Worm (Caenorhabditis elegans) whole organism, midembryonic: ENCODE data around the gene H04M03.12.

ENCODE experiments used
- T22C8.4 ChIP-seq: fragments of 200-800 bp; sonication (Bioruptor generic); IDR thresholded peaks from 2 replicates; pipeline ENCODE4 v1.3.6; 2022; ENCODE audit warnings: missing genetic modification characterization, missing compliant biosample characterization
- cog-1 ChIP-seq: sonication (generic microtip); optimal IDR thresholded peaks from 2 replicates; lab custom pipeline; 2016; ENCODE audit warnings: missing genetic modification characterization, missing compliant biosample characterization
- flt-1 ChIP-seq: fragments of 200-800 bp; sonication (Bioruptor generic); IDR thresholded peaks from 2 replicates; pipeline ENCODE4 v1.3.6; 2022; ENCODE audit warnings: missing genetic modification characterization, missing compliant biosample characterization
- klf-2 ChIP-seq: fragments of 200-800 bp; sonication (Bioruptor generic); conservative IDR thresholded peaks from 2 replicates; pipeline ENCODE4 v1.3.6; 2022; ENCODE audit warnings: missing genetic modification reagents, missing genetic modification characterization, missing compliant biosample characterization
- med-1 ChIP-seq: sonication (generic microtip); optimal IDR thresholded peaks from 2 replicates; lab custom pipeline; 2017; ENCODE audit warnings: missing genetic modification characterization, mild to moderate bottlenecking, missing compliant biosample characterization, antibody characterized with exemption, missing genetic modification reagents; ENCODE audit not compliant: insufficient read depth
- ref-1 ChIP-seq: fragments of 200-800 bp; sonication (Bioruptor generic); conservative IDR thresholded peaks from 2 replicates; pipeline ENCODE4 v1.3.6; 2022; ENCODE audit warnings: missing genetic modification reagents, missing genetic modification characterization, missing compliant biosample characterization
- tab-1 ChIP-seq: fragments of 200-800 bp; sonication (Bioruptor generic); IDR thresholded peaks from 2 replicates; pipeline ENCODE4 v1.3.6; 2022; ENCODE audit warnings: missing genetic modification characterization, missing compliant biosample characterization
- ztf-23 ChIP-seq: fragments of 200-800 bp; sonication (Bioruptor generic); IDR thresholded peaks from 2 replicates; pipeline ENCODE4 v1.3.6; 2022; ENCODE audit warnings: missing genetic modification reagents, missing genetic modification characterization, missing compliant biosample characterization
- ztf-29 ChIP-seq: fragments of 200-800 bp; sonication (Bioruptor generic); IDR thresholded peaks from 2 replicates; pipeline ENCODE4 v1.3.6; 2022; ENCODE audit warnings: missing genetic modification reagents, missing genetic modification characterization, missing compliant biosample characterization

H04M03.12 gene

DNA sequence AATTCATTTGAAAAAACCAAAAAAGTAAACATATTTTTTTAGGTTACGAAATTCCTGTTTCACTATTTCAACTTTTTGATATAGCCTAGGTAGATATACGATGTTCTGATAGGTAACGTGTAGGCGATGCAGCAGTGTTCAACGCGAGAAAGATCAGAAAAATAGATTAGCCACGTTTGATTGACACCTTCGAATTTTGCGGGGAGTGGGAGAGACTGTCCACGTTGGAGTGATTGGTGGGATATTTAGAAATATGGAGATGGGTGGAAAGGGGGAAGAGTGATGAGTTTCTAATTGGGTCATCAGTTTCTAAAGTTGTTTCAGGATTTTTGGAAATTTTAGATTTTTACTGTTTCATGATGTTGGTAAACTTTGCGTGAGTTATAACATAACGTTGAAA, 20.0 kb upstream of the H04M03.12 start:
- TF ChIP-seq ref-1 (GFP tag; lab: Robert Waterston, UW) = no peak
- TF ChIP-seq med-1 (GFP tag; lab: Kevin White, UChicago) = no peak
- TF ChIP-seq flt-1 (GFP tag; lab: Robert Waterston, UW) = no peak
- no peak for TF ChIP-seq ztf-23 (GFP tag; lab: Robert Waterston, UW)
- TF ChIP-seq cog-1 = no peak
- no peak for TF ChIP-seq T22C8.4 (GFP tag; lab: Robert Waterston, UW)
- TF ChIP-seq klf-2 (GFP tag; lab: Robert Waterston, UW) = no peak
- no peak for TF ChIP-seq ztf-29 (GFP tag; lab: Robert Waterston, UW)
- TF ChIP-seq tab-1 (GFP tag; lab: Robert Waterston, UW) = no peak

DNA sequence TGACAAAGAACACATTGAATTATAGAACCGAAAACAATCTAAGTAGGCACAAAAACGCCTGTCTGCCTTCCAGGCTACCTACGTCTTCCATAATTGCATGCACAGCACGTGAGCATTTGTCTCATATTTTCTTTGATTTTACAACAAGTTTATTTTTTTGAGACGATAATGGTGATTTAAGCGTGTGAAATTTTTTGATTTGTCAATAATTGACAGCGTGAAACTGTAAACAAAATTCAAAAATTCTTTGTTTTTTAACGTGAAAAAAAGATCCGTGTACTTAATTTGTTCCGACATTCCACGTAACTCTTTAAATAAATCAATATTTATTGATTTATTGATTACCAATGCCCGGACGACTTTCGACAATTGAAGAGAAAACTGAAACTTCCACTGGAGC, 13.9 kb upstream of the H04M03.12 start, which contains the start of gene dhhc-13:
Gene dhhc-13 (plus strand): TSS at position 301 of the 400 bp plus-strand sequence.
- no peak for TF ChIP-seq ztf-29 (GFP tag; lab: Robert Waterston, UW)
- TF ChIP-seq tab-1 (GFP tag; lab: Robert Waterston, UW) = no peak
- TF ChIP-seq ref-1 (GFP tag; lab: Robert Waterston, UW) = no peak
- no peak for TF ChIP-seq med-1 (GFP tag; lab: Kevin White, UChicago)
- no peak for TF ChIP-seq klf-2 (GFP tag; lab: Robert Waterston, UW)
- no peak for TF ChIP-seq ztf-23 (GFP tag; lab: Robert Waterston, UW)

DNA sequence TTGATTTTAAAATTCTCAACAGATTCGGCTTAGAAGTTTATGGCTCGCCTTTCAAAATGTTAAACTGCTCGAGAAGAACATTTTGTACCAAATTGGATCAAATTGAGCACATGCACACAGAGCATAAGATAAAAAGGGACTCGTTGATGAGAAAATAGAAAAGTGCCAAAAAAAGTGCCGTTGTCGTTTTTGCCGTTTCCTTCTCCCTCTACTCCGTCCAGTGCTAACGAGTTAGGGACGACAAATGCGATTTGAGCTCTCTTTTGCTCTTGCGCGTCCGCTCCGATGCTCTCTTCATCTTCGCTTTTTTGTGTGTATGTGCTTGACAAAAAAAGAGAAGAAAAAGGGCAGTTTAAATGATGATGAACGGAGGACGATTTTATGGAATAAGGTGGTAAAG, 12.0 kb upstream of the H04M03.12 start:
- TF ChIP-seq T22C8.4 (GFP tag; lab: Robert Waterston, UW) (no peak), klf-2 (GFP tag; lab: Robert Waterston, UW) (no peak), ref-1 (GFP tag; lab: Robert Waterston, UW) (no peak)

DNA sequence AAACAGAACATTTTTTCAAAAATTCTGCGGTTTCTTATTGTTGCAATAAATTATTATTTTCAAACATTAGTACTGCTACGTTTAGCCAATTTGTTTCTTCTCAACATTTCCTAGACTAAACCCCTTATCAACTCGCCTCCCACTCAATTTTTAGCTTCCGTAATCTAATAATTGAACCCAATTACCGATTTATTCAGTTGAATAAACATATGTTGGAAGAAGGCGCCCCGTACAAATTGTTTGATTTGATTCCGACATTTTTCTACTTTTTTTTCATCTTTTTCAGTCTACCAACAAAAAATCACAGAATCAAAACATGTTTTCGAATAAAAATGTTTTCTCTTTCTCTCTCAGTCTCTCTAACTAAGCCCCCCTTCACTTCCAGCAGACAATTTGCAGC, 425 bp downstream of the H04M03.12 start:
- TF ChIP-seq klf-2 (GFP tag; lab: Robert Waterston, UW) = no peak
- no peak for TF ChIP-seq cog-1
- TF ChIP-seq T22C8.4 (GFP tag; lab: Robert Waterston, UW) = no peak
- TF ChIP-seq ztf-23 (GFP tag; lab: Robert Waterston, UW) = no peak
- no peak for TF ChIP-seq ztf-29 (GFP tag; lab: Robert Waterston, UW)
- no peak for TF ChIP-seq med-1 (GFP tag; lab: Kevin White, UChicago)

DNA sequence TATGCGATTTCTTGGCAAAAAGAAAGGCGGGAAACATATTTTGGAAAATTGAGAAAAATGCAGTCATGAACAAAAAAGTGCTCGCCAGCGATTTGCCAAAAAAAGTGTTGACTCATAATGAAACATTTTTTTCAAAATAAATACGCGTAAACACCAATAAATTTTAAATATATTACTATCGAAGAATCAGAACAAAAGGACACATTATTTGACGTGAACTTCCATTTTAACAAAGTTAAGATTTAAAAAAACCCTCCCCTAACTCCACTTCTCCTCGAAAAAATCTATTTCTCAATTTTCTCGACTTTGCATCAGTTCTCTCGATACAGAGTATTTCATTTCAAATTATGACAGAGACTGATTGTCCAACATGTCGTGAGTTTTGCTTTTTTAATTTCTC, 6.8 kb downstream of the H04M03.12 start, which contains the start of gene pck-3:
Gene pck-3 (plus strand): TSS at position 301 of the 400 bp plus-strand sequence.
- TF ChIP-seq ref-1 (GFP tag; lab: Robert Waterston, UW) = no peak
- TF ChIP-seq med-1 (GFP tag; lab: Kevin White, UChicago) = no peak
- TF ChIP-seq ztf-29 (GFP tag; lab: Robert Waterston, UW) = no peak
- TF ChIP-seq ztf-23 (GFP tag; lab: Robert Waterston, UW) = no peak
- no peak for TF ChIP-seq klf-2 (GFP tag; lab: Robert Waterston, UW)
- no peak for TF ChIP-seq cog-1
- no peak for TF ChIP-seq T22C8.4 (GFP tag; lab: Robert Waterston, UW)
- TF ChIP-seq flt-1 (GFP tag; lab: Robert Waterston, UW) = no peak
- TF ChIP-seq tab-1 (GFP tag; lab: Robert Waterston, UW) = no peak

DNA sequence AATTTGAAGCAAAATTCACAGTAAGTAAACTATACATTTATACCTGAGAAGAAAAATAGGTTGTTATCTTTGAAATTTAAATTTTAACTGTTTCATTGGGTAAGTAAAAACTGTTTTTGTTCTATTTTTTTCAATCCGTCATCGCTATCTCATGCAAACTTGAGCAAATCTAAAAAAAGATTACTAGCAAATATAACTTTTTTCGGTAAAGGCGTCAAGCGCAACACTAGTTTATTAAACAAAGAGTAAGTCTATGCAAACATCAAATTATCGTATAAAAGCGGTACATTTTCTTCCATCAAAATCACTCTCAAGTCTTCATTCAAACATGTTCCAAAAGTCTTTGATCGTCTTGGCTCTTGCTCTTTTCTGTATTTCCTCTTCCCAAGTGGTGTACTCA, 8.0 kb downstream of the H04M03.12 start, which contains the start of gene nspb-6:
Gene nspb-6 (plus strand): TSS at position 301 of the 400 bp plus-strand sequence.
- TF ChIP-seq klf-2 (GFP tag; lab: Robert Waterston, UW) = no peak
- TF ChIP-seq flt-1 (GFP tag; lab: Robert Waterston, UW) = no peak
- TF ChIP-seq tab-1 (GFP tag; lab: Robert Waterston, UW) = no peak
- TF ChIP-seq ref-1 (GFP tag; lab: Robert Waterston, UW) = no peak
- TF ChIP-seq med-1 (GFP tag; lab: Kevin White, UChicago) = no peak
- TF ChIP-seq T22C8.4 (GFP tag; lab: Robert Waterston, UW) = no peak
- no peak for TF ChIP-seq ztf-23 (GFP tag; lab: Robert Waterston, UW)
- no peak for TF ChIP-seq cog-1
- no peak for TF ChIP-seq ztf-29 (GFP tag; lab: Robert Waterston, UW)

- TF ChIP-seq ztf-23 (GFP tag; lab: Robert Waterston, UW) (no peak), klf-2 (GFP tag; lab: Robert Waterston, UW) (no peak), med-1 (GFP tag; lab: Kevin White, UChicago) (no peak), flt-1 (GFP tag; lab: Robert Waterston, UW) (no peak), T22C8.4 (GFP tag; lab: Robert Waterston, UW) (no peak), tab-1 (GFP tag; lab: Robert Waterston, UW) (no peak), ref-1 (GFP tag; lab: Robert Waterston, UW) (no peak), ztf-29 (GFP tag; lab: Robert Waterston, UW) (no peak), cog-1 (no peak)
Observed at ce11 chrIV:5891265-5891664, 11.9 kb downstream of the H04M03.12 start, which contains the start of gene H04M03.3. Gene H04M03.3 (plus strand): TSS chrIV:5891565.

DNA sequence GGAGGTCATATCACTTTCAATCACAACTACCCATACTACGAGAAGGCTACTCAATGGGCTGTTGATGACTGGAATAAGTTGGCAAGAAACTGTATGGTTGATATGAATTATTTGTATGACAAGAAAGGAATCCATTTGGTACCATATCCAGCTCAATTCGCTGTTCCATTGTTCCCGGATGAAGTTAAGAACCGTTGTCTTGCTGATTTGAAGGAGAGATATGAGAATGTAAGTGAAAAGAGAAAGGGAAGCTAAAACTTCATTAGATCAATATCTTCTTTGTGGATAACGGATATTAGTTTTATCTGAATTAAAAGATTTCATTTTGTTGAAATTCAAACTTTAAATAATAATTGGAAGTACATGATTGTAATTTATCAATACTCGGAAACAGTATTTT, 16.6 kb downstream of the H04M03.12 start:
- TF ChIP-seq tab-1 (GFP tag; lab: Robert Waterston, UW) = no peak
- no peak for TF ChIP-seq med-1 (GFP tag; lab: Kevin White, UChicago)
- TF ChIP-seq cog-1 = no peak
- TF ChIP-seq flt-1 (GFP tag; lab: Robert Waterston, UW) = no peak
- no peak for TF ChIP-seq ztf-23 (GFP tag; lab: Robert Waterston, UW)
- TF ChIP-seq ref-1 (GFP tag; lab: Robert Waterston, UW) = no peak
- TF ChIP-seq klf-2 (GFP tag; lab: Robert Waterston, UW) = no peak
- TF ChIP-seq ztf-29 (GFP tag; lab: Robert Waterston, UW) = no peak
- TF ChIP-seq T22C8.4 (GFP tag; lab: Robert Waterston, UW) = no peak

DNA sequence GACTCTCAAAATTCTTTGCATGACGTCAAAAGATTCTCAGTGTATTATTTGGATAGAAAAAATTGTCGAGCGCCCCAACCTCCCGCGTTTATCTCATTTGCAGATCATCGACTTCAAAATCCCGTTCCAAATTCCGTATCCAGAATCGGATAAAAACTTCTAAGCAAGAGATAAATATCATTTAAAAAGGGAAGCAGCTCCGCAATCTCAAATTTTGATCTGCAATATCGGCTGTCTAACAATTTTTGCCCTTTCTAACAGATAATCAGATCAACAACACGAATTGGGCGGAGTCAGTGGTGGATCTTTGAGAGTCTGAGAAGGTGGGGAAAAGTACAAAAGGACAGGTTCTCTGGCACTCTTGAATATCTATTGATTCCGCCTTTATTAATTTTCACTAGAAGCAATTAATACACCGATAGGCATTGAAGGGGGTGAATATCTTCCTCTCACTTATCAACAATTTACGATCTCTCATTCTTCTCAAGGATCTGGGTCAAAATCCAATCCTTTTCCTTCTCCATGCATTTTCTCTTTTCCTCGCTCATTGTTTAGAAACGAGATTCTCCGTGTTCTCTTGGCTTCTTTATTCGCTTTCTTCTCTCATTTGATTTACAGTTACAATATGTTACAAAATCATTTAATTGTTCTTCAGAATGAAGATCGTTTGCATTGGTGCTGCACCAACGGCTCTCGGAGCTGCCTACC, 17.8 kb downstream of the H04M03.12 start, which contains the start of gene glf-1:
Gene glf-1 (plus strand): TSS at position 656 of the 708 bp plus-strand sequence.
- no peak for TF ChIP-seq med-1 (GFP tag; lab: Kevin White, UChicago)
- TF ChIP-seq tab-1 (GFP tag; lab: Robert Waterston, UW) = no peak
- TF ChIP-seq klf-2 (GFP tag; lab: Robert Waterston, UW) = no peak
- no peak for TF ChIP-seq flt-1 (GFP tag; lab: Robert Waterston, UW)
- TF ChIP-seq ztf-29 (GFP tag; lab: Robert Waterston, UW) = no peak
- TF ChIP-seq ztf-23 (GFP tag; lab: Robert Waterston, UW) = no peak
- no peak for TF ChIP-seq T22C8.4 (GFP tag; lab: Robert Waterston, UW)
